Fruit fly (Drosophila melanogaster) whole organism, prepupa: ENCODE results near the gene Z600.

Experiments
- Blimp-1 ChIP-seq: fragments of 200-800 bp; sonication (Bioruptor generic); optimal IDR thresholded peaks from 3 replicates; lab custom pipeline; 2017; ENCODE audit warnings: missing biosample characterization, missing genetic modification characterization, mild to moderate bottlenecking, moderate library complexity, missing genetic modification reagents
- CG6808 ChIP-seq: fragments of 200-800 bp; sonication (Bioruptor generic); optimal IDR thresholded peaks from 3 replicates; lab custom pipeline; 2017; ENCODE audit warnings: missing biosample characterization, missing genetic modification characterization, mild to moderate bottlenecking, moderate library complexity, missing genetic modification reagents
- CG9139 ChIP-seq: fragments of 200-800 bp; sonication (Bioruptor generic); optimal IDR thresholded peaks from 3 replicates; lab custom pipeline; 2017; ENCODE audit warnings: missing biosample characterization, mild to moderate bottlenecking, missing genetic modification characterization
- Hr38 ChIP-seq: sonication (Bioruptor generic); optimal IDR thresholded peaks from 2 replicates; lab custom pipeline; 2016; ENCODE audit warnings: missing biosample characterization, missing genetic modification characterization
- Hr39 ChIP-seq: fragments of 200-800 bp; sonication (Bioruptor generic); optimal IDR thresholded peaks from 2 replicates; lab custom pipeline; 2016; ENCODE audit warnings: missing biosample characterization, missing genetic modification characterization
- svp ChIP-seq: fragments of 200-800 bp; sonication (Bioruptor generic); peaks from one replicate; lab custom pipeline; 2016; ENCODE audit warnings: missing biosample characterization, missing genetic modification characterization

- TF ChIP-seq svp (GFP tag; lab: Kevin White, UChicago), result no peak
- no peak for TF ChIP-seq CG6808 (GFP tag; lab: Kevin White, UChicago)
- TF ChIP-seq Blimp-1, result no peak
- TF ChIP-seq CG9139 (GFP tag; lab: Kevin White, UChicago), result no peak
- no peak for TF ChIP-seq Hr38 (GFP tag; lab: Kevin White, UChicago)
- no peak for TF ChIP-seq Hr39 (GFP tag; lab: Kevin White, UChicago)
These were observed 31.8 kb downstream of the Z600 start for dm6 chr3L:15540682-15541081.
